Fruit fly (Drosophila melanogaster): ENCODE results near the gene CG13116.

DNA sequence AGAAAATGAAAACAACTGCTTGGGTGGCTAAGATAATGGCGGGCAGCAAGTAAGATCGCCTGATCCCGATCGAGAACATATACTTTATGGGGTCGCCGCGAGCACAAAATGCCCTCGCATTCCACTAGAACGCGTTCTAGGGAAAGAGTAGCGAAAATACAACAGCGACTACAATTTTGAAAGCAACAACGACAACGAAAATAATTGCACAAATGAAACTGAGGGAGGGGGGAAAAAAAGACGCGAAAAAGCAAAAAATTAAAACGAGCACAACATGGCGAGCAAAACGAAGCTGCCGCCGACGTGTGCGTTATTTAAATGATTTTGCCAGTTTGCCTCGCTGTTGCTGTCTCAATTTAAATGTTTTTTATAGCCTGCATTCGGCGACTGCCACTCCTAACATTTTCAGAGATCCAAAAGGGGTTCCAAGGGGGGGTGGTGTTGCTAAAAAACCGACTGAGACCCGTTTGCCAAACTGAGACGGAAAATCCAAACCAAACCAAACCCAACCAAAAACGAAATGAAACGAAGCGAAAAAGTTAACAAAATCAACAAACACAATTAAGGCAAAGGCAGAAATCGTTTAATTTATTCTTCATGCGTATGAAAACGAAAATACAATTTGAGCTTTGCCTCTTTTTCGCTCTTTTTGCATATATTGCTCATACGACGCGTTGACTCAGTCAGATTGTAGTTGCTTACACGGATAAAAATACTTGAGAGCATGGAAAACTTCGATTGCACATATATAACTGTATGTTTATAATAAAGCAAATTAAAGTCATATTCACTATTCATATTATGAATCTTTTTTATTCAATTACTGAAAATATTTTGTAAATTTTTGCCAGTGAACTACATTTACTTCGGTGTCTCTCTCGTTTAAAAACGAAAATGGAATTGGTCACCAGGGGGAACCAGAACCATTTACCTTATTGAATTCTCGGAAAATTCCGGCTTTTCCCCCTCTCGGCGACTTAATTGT is 37.1 kb upstream of the CG13116 start:
- TF ChIP-seq Dip2 (GFP tag; IDR thresholded peaks at IDR 0.05) = no peak
- peak; percentile 61 for TF ChIP-seq Oaz (GFP tag; IDR thresholded peaks at IDR 0.05)
- TF ChIP-seq CG31441 (GFP tag; IDR thresholded peaks at IDR 0.05) = peak; percentile 60
- TF ChIP-seq CG18599 (GFP tag; optimal IDR thresholded peaks at IDR 0.05) = peak; percentile 76
- TF ChIP-seq pros (GFP tag; optimal IDR thresholded peaks at IDR 0.05) = no peak
- TF ChIP-seq CG15073 (GFP tag; optimal IDR thresholded peaks at IDR 0.05) = no peak
- TF ChIP-seq CG17829 (tag; optimal IDR thresholded peaks at IDR 0.05) = peak; percentile 31
- peak; percentile 27 for TF ChIP-seq CG15011 (GFP tag; optimal IDR thresholded peaks at IDR 0.05)
